Worm (Caenorhabditis elegans) whole organism, L4/young adult: Measurements from ENCODE around the gene eri-9.
A peak's percentile ranks its signal among the peaks of the same experiment; 100 is the strongest.

ENCODE experiments used
- W03F9.2 ChIP-seq: fragments of 150-350 bp; optimal IDR thresholded peaks from 2 replicates; lab custom pipeline; 2014; ENCODE audit warnings: missing biosample characterization, missing genetic modification characterization
- dao-5 ChIP-seq: sonication (generic microtip); optimal IDR thresholded peaks from 2 replicates; lab custom pipeline; 2016; ENCODE audit warnings: missing genotype, missing genetic modification characterization, moderate library complexity, missing compliant biosample characterization
- him-1 ChIP-seq: sonication (generic microtip); optimal IDR thresholded peaks from 2 replicates; lab custom pipeline; 2016; ENCODE audit warnings: missing genotype, missing genetic modification reagents, missing genetic modification characterization, missing compliant biosample characterization

The eri-9 gene

ce11 chrIII:4932203-4932699, at the start of gene eri-9, which contains the start of gene C26E6.12:
eri-9 (plus strand) TSS chrIII:4932450.
C26E6.12 (minus strand) TSS chrIII:4932253.
- TF ChIP-seq him-1 (tag; lab: Kevin White, UChicago) (no peak), W03F9.2 (no peak), dao-5 (tag; lab: Kevin White, UChicago) (no peak)

ce11 chrIII:4883429-4883828, 48.8 kb upstream of the eri-9 start, which contains the start of gene clec-5:
clec-5 (minus strand) TSS chrIII:4883606.
- TF ChIP-seq dao-5 (tag; lab: Kevin White, UChicago) (no peak), W03F9.2 (no peak), him-1 (tag; lab: Kevin White, UChicago) (no peak)

- TF ChIP-seq W03F9.2: no peak
These were observed 45.0 kb upstream of the eri-9 start, which contains the start of gene clec-6 for ce11 chrIII:4887291-4887690. clec-6 (minus strand) TSS chrIII:4887444.

ce11 chrIII:4890997-4891396, 41.3 kb upstream of the eri-9 start, which contains the start of gene F26F4.5:
F26F4.5 (minus strand) TSS chrIII:4891252.
- TF ChIP-seq dao-5 (tag; lab: Kevin White, UChicago): no peak
- TF ChIP-seq W03F9.2: no peak
- no peak for TF ChIP-seq him-1 (tag; lab: Kevin White, UChicago)

- TF ChIP-seq dao-5 (tag; lab: Kevin White, UChicago) (no peak), him-1 (tag; lab: Kevin White, UChicago) (no peak), W03F9.2 (no peak)
These were observed 38.7 kb upstream of the eri-9 start, which contains the start of gene F26F4.6 for ce11 chrIII:4893540-4893939. F26F4.6 (minus strand) TSS chrIII:4893640.

ce11 chrIII:4895313-4895712, 36.9 kb upstream of the eri-9 start:
- TF ChIP-seq dao-5 (tag; lab: Kevin White, UChicago) (no peak), him-1 (tag; lab: Kevin White, UChicago) (no peak), W03F9.2 (no peak)

ce11 chrIII:4899035-4899578, 33.1 kb upstream of the eri-9 start, which contains the start of gene nhl-2:
nhl-2 (minus strand) TSS chrIII:4899085.
- no peak for TF ChIP-seq dao-5 (tag; lab: Kevin White, UChicago)
- TF ChIP-seq him-1 (tag; lab: Kevin White, UChicago): no peak
- TF ChIP-seq W03F9.2: no peak

ce11 chrIII:4899728-4900127, 32.5 kb upstream of the eri-9 start:
- TF ChIP-seq W03F9.2 (peak; percentile 95), him-1 (tag; lab: Kevin White, UChicago) (peak; percentile 98), dao-5 (tag; lab: Kevin White, UChicago) (no peak)

- no peak for TF ChIP-seq him-1 (tag; lab: Kevin White, UChicago)
- TF ChIP-seq dao-5 (tag; lab: Kevin White, UChicago): no peak
- TF ChIP-seq W03F9.2: no peak
These were observed 32.0 kb upstream of the eri-9 start, which contains the start of gene tag-340 for ce11 chrIII:4900260-4900659. tag-340 (plus strand) TSS chrIII:4900508.

- TF ChIP-seq dao-5 (tag; lab: Kevin White, UChicago) (no peak), W03F9.2 (no peak), him-1 (tag; lab: Kevin White, UChicago) (no peak)
These were observed 28.5 kb upstream of the eri-9 start, which contains the start of gene kbp-2 for ce11 chrIII:4903784-4904183. kbp-2 (minus strand) TSS chrIII:4903884.

ce11 chrIII:4905405-4905804, 26.8 kb upstream of the eri-9 start, which contains the start of gene F26F4.8:
F26F4.8 (minus strand) TSS chrIII:4905473.
- TF ChIP-seq him-1 (tag; lab: Kevin White, UChicago) (no peak), W03F9.2 (no peak), dao-5 (tag; lab: Kevin White, UChicago) (no peak)

- no peak for TF ChIP-seq him-1 (tag; lab: Kevin White, UChicago)
- TF ChIP-seq dao-5 (tag; lab: Kevin White, UChicago): no peak
- TF ChIP-seq W03F9.2: no peak
These were observed 25.9 kb upstream of the eri-9 start for ce11 chrIII:4906365-4906764.

ce11 chrIII:4906896-4907295, 25.4 kb upstream of the eri-9 start, which contains the start of gene rom-1:
rom-1 (plus strand) TSS chrIII:4907196.
- no peak for TF ChIP-seq W03F9.2
- TF ChIP-seq dao-5 (tag; lab: Kevin White, UChicago): no peak
- no peak for TF ChIP-seq him-1 (tag; lab: Kevin White, UChicago)

ce11 chrIII:4909938-4910337, 22.3 kb upstream of the eri-9 start, which contains the start of gene F26F4.12:
F26F4.12 (minus strand) TSS chrIII:4910038.
- TF ChIP-seq W03F9.2: no peak

- no peak for TF ChIP-seq dao-5 (tag; lab: Kevin White, UChicago)
- TF ChIP-seq W03F9.2: no peak
- no peak for TF ChIP-seq him-1 (tag; lab: Kevin White, UChicago)
These were observed 21.3 kb upstream of the eri-9 start, which contains the start of gene F26F4.2 for ce11 chrIII:4910956-4911355. F26F4.2 (plus strand) TSS chrIII:4911256.
